Worm (Caenorhabditis elegans) whole organism, midembryonic: Measurements from ENCODE around the gene F54F7.6.

Experiments used
- T22C8.4 ChIP-seq: fragments of 200-800 bp; sonication (Bioruptor generic); IDR thresholded peaks from 2 replicates; pipeline ENCODE4 v1.3.6; 2022; ENCODE audit warnings: missing genetic modification characterization, missing compliant biosample characterization
- cog-1 ChIP-seq: sonication (generic microtip); optimal IDR thresholded peaks from 2 replicates; lab custom pipeline; 2016; ENCODE audit warnings: missing genetic modification characterization, missing compliant biosample characterization
- flt-1 ChIP-seq: fragments of 200-800 bp; sonication (Bioruptor generic); IDR thresholded peaks from 2 replicates; pipeline ENCODE4 v1.3.6; 2022; ENCODE audit warnings: missing genetic modification characterization, missing compliant biosample characterization
- klf-2 ChIP-seq: fragments of 200-800 bp; sonication (Bioruptor generic); conservative IDR thresholded peaks from 2 replicates; pipeline ENCODE4 v1.3.6; 2022; ENCODE audit warnings: missing genetic modification reagents, missing genetic modification characterization, missing compliant biosample characterization
- med-1 ChIP-seq: sonication (generic microtip); optimal IDR thresholded peaks from 2 replicates; lab custom pipeline; 2017; ENCODE audit warnings: missing genetic modification characterization, mild to moderate bottlenecking, missing compliant biosample characterization, antibody characterized with exemption, missing genetic modification reagents; ENCODE audit not compliant: insufficient read depth
- ref-1 ChIP-seq: fragments of 200-800 bp; sonication (Bioruptor generic); conservative IDR thresholded peaks from 2 replicates; pipeline ENCODE4 v1.3.6; 2022; ENCODE audit warnings: missing genetic modification reagents, missing genetic modification characterization, missing compliant biosample characterization
- tab-1 ChIP-seq: fragments of 200-800 bp; sonication (Bioruptor generic); IDR thresholded peaks from 2 replicates; pipeline ENCODE4 v1.3.6; 2022; ENCODE audit warnings: missing genetic modification characterization, missing compliant biosample characterization
- ztf-23 ChIP-seq: fragments of 200-800 bp; sonication (Bioruptor generic); IDR thresholded peaks from 2 replicates; pipeline ENCODE4 v1.3.6; 2022; ENCODE audit warnings: missing genetic modification reagents, missing genetic modification characterization, missing compliant biosample characterization
- ztf-29 ChIP-seq: fragments of 200-800 bp; sonication (Bioruptor generic); IDR thresholded peaks from 2 replicates; pipeline ENCODE4 v1.3.6; 2022; ENCODE audit warnings: missing genetic modification reagents, missing genetic modification characterization, missing compliant biosample characterization

F54F7.6 gene

ce11 chrX:11863307-11863706, 1.9 kb upstream of the F54F7.6 start, which contains the start of gene F54F7.10:
Gene F54F7.10 (plus strand): TSS chrX:11863607.
- TF ChIP-seq med-1 (GFP tag; lab: Kevin White, UChicago) (no peak), flt-1 (GFP tag; lab: Robert Waterston, UW) (no peak), ztf-29 (GFP tag; lab: Robert Waterston, UW) (no peak), tab-1 (no peak), T22C8.4 (GFP tag; lab: Robert Waterston, UW) (no peak), cog-1 (tag; lab: Kevin White, UChicago) (no peak), ref-1 (GFP tag; lab: Robert Waterston, UW) (no peak), ztf-23 (GFP tag; lab: Robert Waterston, UW) (no peak)

DNA sequence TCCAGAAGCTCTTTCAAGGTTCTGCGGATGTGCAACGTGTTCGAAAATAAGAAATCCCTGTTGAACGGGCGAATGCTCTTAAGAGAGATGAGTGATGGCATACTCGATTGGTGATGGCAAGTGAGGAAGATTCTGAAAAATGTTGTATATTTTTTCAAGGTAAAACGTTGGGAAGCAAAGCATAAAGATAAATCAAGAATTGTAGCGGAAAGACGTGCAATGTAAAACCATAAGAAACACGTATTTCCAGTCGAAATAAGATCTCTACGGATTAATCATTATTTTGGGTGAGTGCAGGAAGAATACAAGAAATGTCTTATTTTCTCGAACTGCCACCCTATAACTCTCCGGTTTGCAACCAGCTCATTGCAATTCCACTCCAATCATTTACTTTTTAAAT, 4.1 kb downstream of the F54F7.6 start, which contains the start of gene dot-1.2:
Gene dot-1.2, minus strand, starts transcription at position 101 of the 400 bp plus-strand sequence.
- TF ChIP-seq flt-1 (GFP tag; lab: Robert Waterston, UW) (no peak), cog-1 (tag; lab: Kevin White, UChicago) (no peak), klf-2 (GFP tag; lab: Robert Waterston, UW) (no peak), tab-1 (no peak), ztf-29 (GFP tag; lab: Robert Waterston, UW) (no peak)

DNA sequence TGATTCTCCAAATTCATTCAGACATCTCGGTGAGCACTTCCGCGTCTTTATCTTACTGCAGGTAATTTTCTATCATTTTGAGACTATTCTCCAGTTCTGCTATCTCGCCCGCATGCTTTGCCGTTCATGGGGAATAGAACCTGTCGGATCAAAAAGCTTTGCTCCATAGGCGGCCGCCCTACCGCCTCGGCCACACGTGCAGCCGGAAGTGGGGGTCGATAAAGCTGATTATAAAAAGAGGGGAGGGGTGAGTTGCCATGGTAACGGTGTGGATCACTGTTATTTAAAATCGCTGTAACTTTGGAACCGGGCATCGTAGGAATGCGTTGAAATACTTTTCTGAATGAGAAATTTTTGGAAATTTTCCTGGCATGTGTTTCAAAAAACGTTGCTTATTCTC, 5.2 kb downstream of the F54F7.6 start:
- TF ChIP-seq cog-1 (tag; lab: Kevin White, UChicago): no peak
- TF ChIP-seq T22C8.4 (GFP tag; lab: Robert Waterston, UW): no peak
- TF ChIP-seq flt-1 (GFP tag; lab: Robert Waterston, UW): no peak
- TF ChIP-seq tab-1: no peak
- no peak for TF ChIP-seq ztf-29 (GFP tag; lab: Robert Waterston, UW)
- TF ChIP-seq ref-1 (GFP tag; lab: Robert Waterston, UW): no peak
- TF ChIP-seq med-1 (GFP tag; lab: Kevin White, UChicago): no peak
- no peak for TF ChIP-seq klf-2 (GFP tag; lab: Robert Waterston, UW)
- TF ChIP-seq ztf-23 (GFP tag; lab: Robert Waterston, UW): no peak

DNA sequence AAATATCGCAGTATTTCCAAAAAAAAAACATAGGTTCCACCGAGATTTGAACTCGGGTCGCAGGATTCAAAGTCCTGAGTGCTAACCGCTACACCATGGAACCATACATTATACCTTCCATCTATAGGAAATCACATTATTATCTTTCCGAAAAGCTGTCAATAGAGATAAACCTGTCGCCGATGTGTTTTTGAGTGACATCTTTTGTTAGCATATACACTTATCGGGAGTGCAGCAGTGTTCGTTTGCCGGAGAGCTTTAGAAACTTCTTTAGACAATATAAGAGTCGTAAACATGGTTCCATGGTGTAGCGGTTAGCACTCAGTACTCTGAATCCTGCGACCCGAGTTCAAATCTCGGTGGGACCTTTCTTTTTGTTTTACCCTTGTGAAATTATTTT, 7.0 kb downstream of the F54F7.6 start:
- TF ChIP-seq cog-1 (tag; lab: Kevin White, UChicago): no peak
- no peak for TF ChIP-seq T22C8.4 (GFP tag; lab: Robert Waterston, UW)
- no peak for TF ChIP-seq klf-2 (GFP tag; lab: Robert Waterston, UW)
- no peak for TF ChIP-seq ztf-29 (GFP tag; lab: Robert Waterston, UW)
- TF ChIP-seq tab-1: no peak
- TF ChIP-seq ref-1 (GFP tag; lab: Robert Waterston, UW): no peak
- TF ChIP-seq med-1 (GFP tag; lab: Kevin White, UChicago): no peak
- TF ChIP-seq ztf-23 (GFP tag; lab: Robert Waterston, UW): no peak
- TF ChIP-seq flt-1 (GFP tag; lab: Robert Waterston, UW): no peak

DNA sequence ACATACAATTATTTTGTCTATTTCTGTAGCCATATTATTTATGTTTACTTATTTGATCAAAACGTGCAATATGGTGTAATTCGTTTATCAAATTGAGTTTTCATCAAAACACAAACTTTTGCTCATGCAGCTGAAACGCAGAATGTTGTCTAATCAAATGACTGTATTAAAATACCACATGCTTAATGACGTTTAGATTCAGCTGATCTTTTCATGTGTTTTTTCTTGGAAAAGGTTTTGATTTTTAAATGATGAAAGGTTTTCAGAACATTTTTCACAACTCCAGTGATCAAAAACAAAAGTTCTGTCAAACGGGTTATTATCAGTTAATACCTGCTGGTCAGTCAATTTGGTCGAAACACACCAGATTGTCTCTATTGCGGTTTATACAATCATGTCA, 10.1 kb downstream of the F54F7.6 start, which contains the start of gene Y62H9A.1:
Gene Y62H9A.1, plus strand, starts transcription at position 282 of the 400 bp plus-strand sequence.
- TF ChIP-seq klf-2 (GFP tag; lab: Robert Waterston, UW) (no peak), med-1 (GFP tag; lab: Kevin White, UChicago) (no peak), ztf-23 (GFP tag; lab: Robert Waterston, UW) (no peak), T22C8.4 (GFP tag; lab: Robert Waterston, UW) (no peak)

DNA sequence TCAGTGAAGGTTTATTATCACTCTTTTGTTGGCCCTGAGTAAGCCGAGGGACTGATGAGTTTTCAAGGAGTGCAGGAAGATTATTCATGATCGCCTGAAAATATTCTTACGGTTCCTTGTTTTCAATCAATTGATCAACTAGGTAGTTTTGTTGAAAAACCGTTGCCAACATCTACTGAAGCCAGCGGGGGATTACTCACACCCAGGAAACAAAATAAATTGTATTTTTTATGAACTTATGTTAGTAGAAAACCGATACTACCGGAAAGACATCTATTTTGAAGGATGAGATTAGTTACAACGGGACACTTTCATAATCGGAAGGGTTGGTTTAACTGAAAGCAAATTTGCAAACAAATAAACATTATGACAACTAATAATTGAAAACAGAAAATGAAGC, 12.9 kb downstream of the F54F7.6 start, which contains the start of gene Y62H9A.2:
Gene Y62H9A.2, minus strand, starts transcription at position 101 of the 400 bp plus-strand sequence.
- no peak for TF ChIP-seq tab-1

- TF ChIP-seq cog-1 (tag; lab: Kevin White, UChicago) (no peak), T22C8.4 (GFP tag; lab: Robert Waterston, UW) (no peak), tab-1 (no peak), ztf-23 (GFP tag; lab: Robert Waterston, UW) (no peak), flt-1 (GFP tag; lab: Robert Waterston, UW) (no peak), ref-1 (GFP tag; lab: Robert Waterston, UW) (no peak), ztf-29 (GFP tag; lab: Robert Waterston, UW) (no peak), klf-2 (GFP tag; lab: Robert Waterston, UW) (no peak), med-1 (GFP tag; lab: Kevin White, UChicago) (no peak)
These were observed 14.7 kb downstream of the F54F7.6 start, which contains the start of the genes Y62H9A.3 and Y62H9A.4 for ce11 chrX:11879871-11880270. Gene Y62H9A.3 (minus strand): TSS chrX:11879971. Gene Y62H9A.4 (plus strand): TSS chrX:11880126.

ce11 chrX:11882800-11883199, 17.6 kb downstream of the F54F7.6 start, which contains the start of the genes Y62H9A.5 and ule-5:
Gene Y62H9A.5 (minus strand): TSS chrX:11882900.
Gene ule-5 (plus strand): TSS chrX:11883127.
- TF ChIP-seq med-1 (GFP tag; lab: Kevin White, UChicago) (no peak), T22C8.4 (GFP tag; lab: Robert Waterston, UW) (no peak), cog-1 (tag; lab: Kevin White, UChicago) (no peak)

- TF ChIP-seq tab-1 (no peak), flt-1 (GFP tag; lab: Robert Waterston, UW) (no peak), cog-1 (tag; lab: Kevin White, UChicago) (no peak), klf-2 (GFP tag; lab: Robert Waterston, UW) (no peak), med-1 (GFP tag; lab: Kevin White, UChicago) (no peak), ztf-23 (GFP tag; lab: Robert Waterston, UW) (no peak), T22C8.4 (GFP tag; lab: Robert Waterston, UW) (no peak), ztf-29 (GFP tag; lab: Robert Waterston, UW) (no peak), ref-1 (GFP tag; lab: Robert Waterston, UW) (no peak)
These were observed 20.4 kb downstream of the F54F7.6 start, which contains the start of gene Y62H9A.7 for ce11 chrX:11885577-11885976. Gene Y62H9A.7 (minus strand): TSS chrX:11885677.

- TF ChIP-seq med-1 (GFP tag; lab: Kevin White, UChicago) (no peak), T22C8.4 (GFP tag; lab: Robert Waterston, UW) (no peak), ztf-29 (GFP tag; lab: Robert Waterston, UW) (no peak), tab-1 (no peak), ztf-23 (GFP tag; lab: Robert Waterston, UW) (no peak), cog-1 (tag; lab: Kevin White, UChicago) (no peak), klf-2 (GFP tag; lab: Robert Waterston, UW) (no peak), ref-1 (GFP tag; lab: Robert Waterston, UW) (no peak)
These were observed 27.1 kb downstream of the F54F7.6 start, which contains the start of gene Y62H9A.8 for ce11 chrX:11892328-11892727. Gene Y62H9A.8 (minus strand): TSS chrX:11892428.
